Worm (Caenorhabditis elegans): ENCODE measurements around the gene F52F10.2.
A peak's percentile ranks its signal among the peaks of the same experiment; 100 is the strongest.

Gene F52F10.2

DNA sequence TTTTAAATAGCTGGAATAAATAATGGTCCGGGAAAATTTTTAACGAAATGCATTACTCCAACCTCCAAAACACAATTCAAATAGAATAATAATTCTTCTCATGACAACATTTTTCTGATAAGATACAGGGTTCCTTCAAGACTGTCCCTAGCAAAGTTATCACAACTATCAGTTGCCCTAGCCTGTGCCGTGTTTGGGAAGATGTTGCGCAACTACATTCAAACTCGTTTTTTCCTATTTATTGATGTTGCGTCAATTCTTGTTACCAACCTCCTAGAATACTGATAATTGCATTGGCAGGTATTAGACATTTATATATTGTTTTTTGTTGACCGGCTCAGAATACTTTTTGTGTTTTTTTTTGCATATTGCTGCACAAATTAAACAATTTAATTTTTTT is 7.1 kb downstream of the F52F10.2 start:
- peak; percentile 93 for TF ChIP-seq zip-8 (tag; optimal IDR thresholded peaks at IDR 0.05)
- TF ChIP-seq hlh-1 (tag; optimal IDR thresholded peaks at IDR 0.05), result no peak

DNA sequence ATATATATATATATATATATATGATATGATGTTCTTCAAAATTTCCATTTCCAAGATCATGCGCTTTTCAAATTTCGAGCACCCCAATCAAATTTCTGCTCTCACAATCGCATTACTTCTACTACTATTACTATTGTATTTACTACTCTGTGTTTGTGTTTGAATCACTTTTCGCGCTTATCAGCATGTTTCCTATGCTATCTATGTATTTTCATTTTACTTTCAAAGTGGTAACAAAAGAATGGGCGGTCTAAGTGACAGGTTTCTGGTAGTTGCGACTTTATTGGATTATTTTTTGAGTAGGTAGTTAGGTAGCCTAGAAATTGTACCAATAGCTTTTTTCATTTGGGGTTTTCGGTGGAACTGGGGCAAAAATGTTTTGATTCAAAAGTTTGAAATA is 10.2 kb downstream of the F52F10.2 start:
- TF ChIP-seq nhr-2 (tag; optimal IDR thresholded peaks at IDR 0.05) (no peak), sptf-1 (tag; optimal IDR thresholded peaks at IDR 0.05) (no peak), unc-120 (tag; optimal IDR thresholded peaks at IDR 0.05; ENCODE audit: poor library complexity, severe bottlenecking) (no peak), ceh-39 (tag; optimal IDR thresholded peaks at IDR 0.05) (no peak)

DNA sequence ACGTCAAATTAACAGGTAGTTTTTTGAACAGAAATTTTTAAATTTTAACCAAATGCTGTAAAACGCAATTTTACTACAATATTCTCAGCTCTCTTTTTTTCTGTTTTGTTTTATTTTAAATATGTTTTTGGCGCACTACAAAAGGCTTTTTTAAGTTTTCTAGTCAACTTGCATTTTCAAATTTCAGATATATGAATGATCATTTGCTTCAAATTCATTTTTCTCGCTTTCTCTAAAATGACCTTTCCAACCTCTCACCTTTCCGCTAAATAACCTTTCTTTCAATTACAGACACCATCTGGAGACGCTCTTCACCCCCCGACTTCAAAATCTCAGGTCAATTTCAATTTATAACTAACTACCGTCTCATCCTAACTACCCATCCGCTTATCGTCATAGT is 18.8 kb downstream of the F52F10.2 start, which contains the start of gene cdc-25.2:
cdc-25.2 (plus strand) TSS at position 301 of the 400 bp plus-strand sequence.
- TF ChIP-seq cnd-1 (tag; optimal IDR thresholded peaks at IDR 0.05) (no peak), lsy-2 (tag; optimal IDR thresholded peaks at IDR 0.05) (no peak), ceh-83 (GFP tag; optimal IDR thresholded peaks at IDR 0.05) (no peak), mls-2 (tag; optimal IDR thresholded peaks at IDR 0.05) (no peak), M03D4.4 (tag; optimal IDR thresholded peaks at IDR 0.05) (no peak), snpc-4 (tag; optimal IDR thresholded peaks at IDR 0.05) (no peak), blmp-1 (tag; optimal IDR thresholded peaks at IDR 0.05) (no peak), mab-5 (tag; optimal IDR thresholded peaks at IDR 0.05) (no peak), lin-32 (GFP tag; optimal IDR thresholded peaks at IDR 0.05) (no peak), drap-1 (GFP tag; optimal IDR thresholded peaks at IDR 0.05) (no peak), unc-120 (tag; optimal IDR thresholded peaks at IDR 0.05; ENCODE audit: poor library complexity, severe bottlenecking) (no peak), zip-8 (tag; optimal IDR thresholded peaks at IDR 0.05) (no peak), nhr-2 (tag; optimal IDR thresholded peaks at IDR 0.05) (no peak), tbx-8 (GFP tag; optimal IDR thresholded peaks at IDR 0.05) (no peak), nhr-12 (tag; optimal IDR thresholded peaks at IDR 0.05) (no peak), bed-3 (GFP tag; optimal IDR thresholded peaks at IDR 0.05) (no peak), ham-2 (GFP tag; optimal IDR thresholded peaks at IDR 0.05) (no peak), pha-4 (tag; optimal IDR thresholded peaks at IDR 0.05) (no peak)

DNA sequence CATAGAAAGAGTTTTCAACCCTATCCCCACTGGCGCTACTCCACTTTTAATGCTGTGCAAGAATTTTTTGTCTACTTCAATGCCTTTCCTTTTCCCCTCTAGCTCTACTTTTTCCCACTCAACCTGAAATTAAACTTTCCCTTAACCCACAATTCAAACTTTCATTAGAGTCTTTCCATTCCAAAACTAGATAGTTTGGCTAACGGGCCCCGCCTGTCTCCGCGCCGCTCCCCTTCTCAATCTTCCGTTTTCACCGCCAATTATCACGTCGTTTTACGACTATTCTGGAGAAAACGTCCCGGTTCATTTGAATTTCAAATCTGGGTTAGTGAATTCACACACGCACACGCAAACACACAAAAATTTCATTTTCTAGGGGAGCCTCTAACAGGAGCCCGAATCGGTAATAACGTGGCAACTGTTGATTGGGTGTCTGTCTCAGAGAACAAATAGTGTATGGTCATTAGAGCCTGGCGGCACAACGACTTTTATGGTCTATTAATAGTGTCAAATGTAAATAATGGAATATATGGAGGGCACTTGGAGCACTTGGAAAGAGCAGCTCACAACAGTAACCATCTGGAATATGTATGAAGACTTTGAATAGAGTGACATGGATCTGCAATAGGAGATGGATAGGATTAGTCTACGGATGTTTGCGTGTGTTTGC is 21.9 kb downstream of the F52F10.2 start:
- no peak for TF ChIP-seq lin-32 (GFP tag; optimal IDR thresholded peaks at IDR 0.05)
- TF ChIP-seq nhr-2 (tag; optimal IDR thresholded peaks at IDR 0.05), result peak; percentile 65
- TF ChIP-seq pha-4 (tag; optimal IDR thresholded peaks at IDR 0.05), result peak; percentile 45
- no peak for TF ChIP-seq elt-1 (tag; optimal IDR thresholded peaks at IDR 0.05; ENCODE audit: borderline replicate concordance, insufficient read depth)

DNA sequence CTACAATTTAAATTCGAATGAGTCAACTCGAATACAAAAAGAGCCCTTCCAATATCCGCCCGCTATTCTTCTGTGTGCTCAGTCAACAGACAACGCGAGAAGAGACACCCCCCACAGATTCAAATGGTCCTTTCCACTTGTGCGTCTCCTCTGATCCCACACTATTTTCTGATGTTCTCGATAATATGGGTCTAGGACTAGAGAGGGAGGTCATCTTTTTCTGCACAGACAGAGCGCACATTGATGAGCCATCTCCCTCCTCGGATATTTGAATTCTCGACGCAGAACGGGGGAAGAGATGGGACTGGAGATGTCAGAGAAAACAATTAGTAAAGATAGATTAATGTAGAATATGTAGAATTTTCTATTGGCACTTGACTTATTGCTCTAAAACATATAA is 22.7 kb downstream of the F52F10.2 start:
- TF ChIP-seq mls-2 (tag; optimal IDR thresholded peaks at IDR 0.05), result no peak
- TF ChIP-seq nhr-76 (tag; optimal IDR thresholded peaks at IDR 0.05), result no peak
- TF ChIP-seq lin-32 (GFP tag; optimal IDR thresholded peaks at IDR 0.05), result no peak
- TF ChIP-seq hlh-1 (tag; optimal IDR thresholded peaks at IDR 0.05), result peak; percentile 49
- no peak for TF ChIP-seq nhr-237 (tag; optimal IDR thresholded peaks at IDR 0.05)
- TF ChIP-seq ceh-43 (GFP tag; optimal IDR thresholded peaks at IDR 0.05), result no peak
- TF ChIP-seq snpc-4 (tag; optimal IDR thresholded peaks at IDR 0.05), result no peak
- peak; percentile 54 for TF ChIP-seq cnd-1 (tag; optimal IDR thresholded peaks at IDR 0.05)
- no peak for TF ChIP-seq unc-120 (tag; optimal IDR thresholded peaks at IDR 0.05; ENCODE audit: poor library complexity, severe bottlenecking)
- no peak for TF ChIP-seq drap-1 (GFP tag; optimal IDR thresholded peaks at IDR 0.05)
- no peak for TF ChIP-seq ceh-83 (GFP tag; optimal IDR thresholded peaks at IDR 0.05)
- TF ChIP-seq pha-4 (tag; optimal IDR thresholded peaks at IDR 0.05), result no peak
- TF ChIP-seq elt-3 (tag; optimal IDR thresholded peaks at IDR 0.05), result no peak
- no peak for TF ChIP-seq blmp-1 (tag; optimal IDR thresholded peaks at IDR 0.05)
- TF ChIP-seq ces-1 (GFP tag; optimal IDR thresholded peaks at IDR 0.05), result no peak
- TF ChIP-seq tbx-8 (GFP tag; optimal IDR thresholded peaks at IDR 0.05), result no peak
- peak; percentile 39 for TF ChIP-seq elt-1 (tag; optimal IDR thresholded peaks at IDR 0.05; ENCODE audit: borderline replicate concordance, insufficient read depth)
- TF ChIP-seq mep-1 (tag; optimal IDR thresholded peaks at IDR 0.05), result peak; percentile 56
- TF ChIP-seq sptf-1 (tag; optimal IDR thresholded peaks at IDR 0.05), result no peak
- TF ChIP-seq zip-8 (tag; optimal IDR thresholded peaks at IDR 0.05), result no peak
- peak; percentile 68 for TF ChIP-seq unc-62 (GFP tag; optimal IDR thresholded peaks at IDR 0.05)
- TF ChIP-seq nhr-2 (tag; optimal IDR thresholded peaks at IDR 0.05), result peak; percentile 38
- no peak for TF ChIP-seq nhr-28 (tag; optimal IDR thresholded peaks at IDR 0.05)
- peak; percentile 11 for TF ChIP-seq ztf-11 (tag; optimal IDR thresholded peaks at IDR 0.05)
- TF ChIP-seq ceh-39 (tag; optimal IDR thresholded peaks at IDR 0.05), result peak; percentile 68
- no peak for TF ChIP-seq lin-13 (tag; optimal IDR thresholded peaks at IDR 0.05)
- no peak for TF ChIP-seq unc-39 (tag; optimal IDR thresholded peaks at IDR 0.05)
- TF ChIP-seq M03D4.4 (tag; optimal IDR thresholded peaks at IDR 0.05), result peak; percentile 24
- no peak for TF ChIP-seq ham-2 (GFP tag; optimal IDR thresholded peaks at IDR 0.05)
- no peak for TF ChIP-seq lsy-2 (tag; optimal IDR thresholded peaks at IDR 0.05)
- TF ChIP-seq mab-5 (tag; optimal IDR thresholded peaks at IDR 0.05), result no peak
- TF ChIP-seq flh-1 (GFP tag; optimal IDR thresholded peaks at IDR 0.05), result no peak
- TF ChIP-seq nhr-12 (tag; optimal IDR thresholded peaks at IDR 0.05), result no peak
- TF ChIP-seq sem-2 (GFP tag; optimal IDR thresholded peaks at IDR 0.05), result no peak
- no peak for TF ChIP-seq bed-3 (GFP tag; optimal IDR thresholded peaks at IDR 0.05)

Measured in whole organism, mixed stage, embryonic.